Worm (Caenorhabditis elegans) whole organism, L1 larva: ENCODE data around the gene smk-1.

Experiments used
- Y116A8C.19 ChIP-seq: sonication (generic microtip); optimal IDR thresholded peaks from 2 replicates; lab custom pipeline; 2016; ENCODE audit warnings: missing compliant biosample characterization, missing genetic modification characterization, borderline replicate concordance
- aha-1 ChIP-seq: fragments of 150-350 bp; optimal IDR thresholded peaks from 2 replicates; lab custom pipeline; 2014; ENCODE audit warnings: missing biosample characterization, missing genetic modification characterization
- alr-1 ChIP-seq: fragments of 200-800 bp; sonication (Bioruptor generic); optimal IDR thresholded peaks from 2 replicates; lab custom pipeline; 2018; ENCODE audit warnings: borderline replicate concordance, mild to moderate bottlenecking, missing genetic modification characterization, missing compliant biosample characterization
- ama-1 ChIP-seq: fragments of 150-350 bp; optimal IDR thresholded peaks from 2 replicates; lab custom pipeline; 2014
- blmp-1 ChIP-seq: fragments of 150-350 bp; optimal IDR thresholded peaks from 2 replicates; lab custom pipeline; 2014; ENCODE audit warnings: missing biosample characterization, missing genetic modification characterization
- ceh-8 ChIP-seq: fragments of 200-800 bp; sonication (Bioruptor generic); optimal IDR thresholded peaks from 2 replicates; lab custom pipeline; 2018; ENCODE audit warnings: mild to moderate bottlenecking, missing genetic modification characterization, moderate library complexity, missing compliant biosample characterization
- ceh-82 ChIP-seq, 3 experiments: fragments of 150-350 bp in 1 of 3; sonication (generic microtip) in 2 of 3; optimal IDR thresholded peaks; 2 replicates each; lab custom pipeline; 2014 to 2017; ENCODE audit warnings: missing biosample characterization in 3 of 3, missing genetic modification characterization in 3 of 3
- ceh-88 ChIP-seq: fragments of 200-800 bp; sonication (Bioruptor generic); IDR thresholded peaks from 2 replicates; pipeline ENCODE4 v1.3.6; 2022; ENCODE audit warnings: missing genetic modification characterization, missing compliant biosample characterization
- dpl-1 ChIP-seq, 3 experiments: fragments of 150-350 bp in 2 of 3; sonication (generic microtip) in 1 of 3; optimal IDR thresholded peaks; 2 replicates each; lab custom pipeline; 2014 to 2017; ENCODE audit warnings: missing biosample characterization in 3 of 3, missing genetic modification characterization in 3 of 3, missing genetic modification reagents in 3 of 3
- efl-1 ChIP-seq, 4 experiments: fragments of 150-350 bp; optimal IDR thresholded peaks in 3 of 4; peaks in 1 of 4; 1 replicate in 1 of 4; 2 replicates in 3 of 4; lab custom pipeline; 2014; ENCODE audit warnings: missing biosample characterization in 2 of 4, missing genetic modification characterization in 2 of 4, missing genetic modification reagents in 2 of 4
- efl-3 ChIP-seq: fragments of 200-800 bp; sonication (Bioruptor generic); optimal IDR thresholded peaks from 2 replicates; lab custom pipeline; 2018; ENCODE audit warnings: mild to moderate bottlenecking, missing genetic modification characterization, missing compliant biosample characterization
- egl-13 ChIP-seq: sonication (generic microtip); optimal IDR thresholded peaks from 2 replicates; lab custom pipeline; 2016; ENCODE audit warnings: missing genotype, missing genetic modification reagents, missing genetic modification characterization, missing compliant biosample characterization
- egl-27 ChIP-seq, 2 experiments: fragments of 150-350 bp in 1 of 2; sonication (generic microtip); optimal IDR thresholded peaks; 3 replicates each; lab custom pipeline; 2017 to 2018; ENCODE audit warnings: missing biosample characterization in 2 of 2, missing genetic modification characterization in 2 of 2, missing genetic modification reagents in 2 of 2
- ets-5 ChIP-seq: fragments of 200-800 bp; sonication (Bioruptor generic); IDR thresholded peaks from 2 replicates; pipeline ENCODE4 v1.3.6; 2022; ENCODE audit warnings: missing genetic modification characterization, missing compliant biosample characterization
- fkh-10 ChIP-seq: sonication (generic microtip); optimal IDR thresholded peaks from 2 replicates; lab custom pipeline; 2017; ENCODE audit warnings: missing biosample characterization, missing genetic modification reagents, missing genetic modification characterization
- fkh-8 ChIP-seq: sonication (generic microtip); optimal IDR thresholded peaks from 2 replicates; lab custom pipeline; 2016; ENCODE audit warnings: mild to moderate bottlenecking, missing genetic modification characterization, missing compliant biosample characterization
- fos-1 ChIP-seq: fragments of 150-350 bp; optimal IDR thresholded peaks from 2 replicates; lab custom pipeline; 2014; ENCODE audit warnings: missing biosample characterization, missing genetic modification characterization
- hlh-17 ChIP-seq: fragments of 200-800 bp; sonication (Bioruptor generic); optimal IDR thresholded peaks from 2 replicates; lab custom pipeline; 2018; ENCODE audit warnings: missing genetic modification characterization, mild to moderate bottlenecking, missing compliant biosample characterization, moderate library complexity, borderline replicate concordance
- hlh-4 ChIP-seq: sonication (generic microtip); optimal IDR thresholded peaks from 2 replicates; lab custom pipeline; 2016; ENCODE audit warnings: mild to moderate bottlenecking, missing genetic modification characterization, missing compliant biosample characterization
- hpl-2 ChIP-seq: fragments of 150-350 bp; optimal IDR thresholded peaks from 2 replicates; lab custom pipeline; 2014; ENCODE audit warnings: missing biosample characterization, missing genetic modification reagents, missing genetic modification characterization
- irx-1 ChIP-seq: sonication (generic microtip); optimal IDR thresholded peaks from 2 replicates; lab custom pipeline; 2016; ENCODE audit warnings: missing genetic modification characterization, missing compliant biosample characterization
- jun-1 ChIP-seq: fragments of 150-350 bp; optimal IDR thresholded peaks from 2 replicates; lab custom pipeline; 2014; ENCODE audit warnings: missing biosample characterization, missing genetic modification reagents, missing genetic modification characterization
- lin-14 ChIP-seq: fragments of 200-800 bp; sonication (Bioruptor generic); optimal IDR thresholded peaks from 2 replicates; lab custom pipeline; 2018; ENCODE audit warnings: mild to moderate bottlenecking, missing genetic modification characterization, moderate library complexity, missing compliant biosample characterization
- lin-35 ChIP-seq, 2 experiments: fragments of 150-350 bp; optimal IDR thresholded peaks; 2 replicates each; lab custom pipeline; 2014; ENCODE audit warnings: missing biosample characterization in 2 of 2, missing genetic modification characterization in 2 of 2, missing genetic modification reagents in 2 of 2
- lir-3 ChIP-seq: sonication (generic microtip); optimal IDR thresholded peaks from 2 replicates; lab custom pipeline; 2016; ENCODE audit warnings: mild to moderate bottlenecking, missing genetic modification characterization, moderate library complexity, missing compliant biosample characterization; ENCODE audit not compliant: poor library complexity
- mab-9 ChIP-seq: fragments of 200-800 bp; sonication (Bioruptor generic); IDR thresholded peaks from 2 replicates; pipeline ENCODE4 v1.3.6; 2022; ENCODE audit warnings: missing genetic modification reagents, missing genetic modification characterization, missing compliant biosample characterization
- mef-2 ChIP-seq: fragments of 150-350 bp; optimal IDR thresholded peaks from 2 replicates; lab custom pipeline; 2014; ENCODE audit warnings: missing biosample characterization, missing genetic modification characterization
- mep-1 ChIP-seq: fragments of 150-350 bp; optimal IDR thresholded peaks from 2 replicates; lab custom pipeline; 2014; ENCODE audit warnings: missing biosample characterization, missing genetic modification characterization
- nhr-12 ChIP-seq: sonication (generic microtip); optimal IDR thresholded peaks from 2 replicates; lab custom pipeline; 2017; ENCODE audit warnings: missing biosample characterization, missing genetic modification characterization
- nhr-28 ChIP-seq: fragments of 150-350 bp; optimal IDR thresholded peaks from 2 replicates; lab custom pipeline; 2014; ENCODE audit warnings: missing biosample characterization, missing genetic modification characterization
- nhr-47 ChIP-seq: sonication (generic microtip); optimal IDR thresholded peaks from 2 replicates; lab custom pipeline; 2016; ENCODE audit warnings: mild to moderate bottlenecking, missing genetic modification characterization, moderate library complexity, missing compliant biosample characterization
- nhr-76 ChIP-seq: sonication (generic microtip); optimal IDR thresholded peaks from 2 replicates; lab custom pipeline; 2017; ENCODE audit warnings: missing biosample characterization, missing genetic modification characterization
- nhr-85 ChIP-seq: sonication (generic microtip); peaks from one replicate; lab custom pipeline; 2016; ENCODE audit warnings: missing genetic modification characterization, inconsistent platforms, missing compliant biosample characterization
- pax-3 ChIP-seq: fragments of 200-800 bp; sonication (Bioruptor generic); optimal IDR thresholded peaks from 2 replicates; lab custom pipeline; 2018; ENCODE audit warnings: mild to moderate bottlenecking, missing genetic modification characterization, moderate library complexity, missing compliant biosample characterization
- skn-1 ChIP-seq: fragments of 150-350 bp; optimal IDR thresholded peaks from 2 replicates; lab custom pipeline; 2014; ENCODE audit warnings: missing biosample characterization, missing genetic modification characterization
- snpc-4 ChIP-seq: fragments of 150-350 bp; optimal IDR thresholded peaks from 2 replicates; lab custom pipeline; 2014; ENCODE audit warnings: missing biosample characterization, missing genetic modification characterization
- snu-23 ChIP-seq: sonication (generic microtip); optimal IDR thresholded peaks from 2 replicates; lab custom pipeline; 2016; ENCODE audit warnings: missing genetic modification characterization, missing compliant biosample characterization
- sup-37 ChIP-seq: fragments of 200-800 bp; sonication (Bioruptor generic); optimal IDR thresholded peaks from 2 replicates; lab custom pipeline; 2018; ENCODE audit warnings: mild to moderate bottlenecking, missing genetic modification characterization, missing compliant biosample characterization
- tbx-2 ChIP-seq: sonication (generic microtip); optimal IDR thresholded peaks from 2 replicates; lab custom pipeline; 2016; ENCODE audit warnings: missing genetic modification characterization, missing compliant biosample characterization
- unc-86 ChIP-seq: sonication (generic microtip); optimal IDR thresholded peaks from 2 replicates; lab custom pipeline; 2016; ENCODE audit warnings: missing genetic modification characterization, missing compliant biosample characterization
- vab-15 ChIP-seq: sonication (generic microtip); optimal IDR thresholded peaks from 2 replicates; lab custom pipeline; 2017; ENCODE audit warnings: missing genotype, mild to moderate bottlenecking, missing genetic modification characterization, missing compliant biosample characterization
- xbp-1 ChIP-seq: sonication (generic microtip); optimal IDR thresholded peaks from 2 replicates; lab custom pipeline; 2016; ENCODE audit warnings: missing genetic modification characterization, missing compliant biosample characterization

Gene smk-1

ce11 chrV:8580961-8581360 lies 26.6 kb upstream of the smk-1 start, which contains the start of gene C10B5.1:
Gene C10B5.1, plus strand, starts transcription at chrV:8581261.
- TF ChIP-seq Y116A8C.19 (tag; lab: Kevin White, UChicago): no peak
- no peak for TF ChIP-seq unc-86 (tag; lab: Kevin White, UChicago)
- no peak for TF ChIP-seq hlh-17 (GFP tag; lab: Kevin White, UChicago)
- no peak for TF ChIP-seq sup-37 (GFP tag; lab: Kevin White, UChicago)
- no peak for TF ChIP-seq lin-35 (GFP tag; optimal IDR thresholded peaks at IDR 0.05; lab: Kevin White, UChicago)
- no peak for TF ChIP-seq xbp-1 (tag; lab: Kevin White, UChicago)
- TF ChIP-seq nhr-47 (tag; lab: Kevin White, UChicago): no peak
- no peak for TF ChIP-seq irx-1 (tag; lab: Kevin White, UChicago)
- TF ChIP-seq mef-2: no peak
- no peak for TF ChIP-seq egl-27 (tag; optimal IDR thresholded peaks at IDR 0.05; lab: Kevin White, UChicago)
- no peak for TF ChIP-seq tbx-2 (tag; lab: Kevin White, UChicago)

- no peak for TF ChIP-seq skn-1 (tag; lab: Kevin White, UChicago)
- no peak for TF ChIP-seq nhr-76 (tag; lab: Kevin White, UChicago)
- TF ChIP-seq jun-1: no peak
- no peak for TF ChIP-seq ceh-88 (GFP tag; lab: Robert Waterston, UW)
- no peak for TF ChIP-seq efl-1 (optimal IDR thresholded peaks at IDR 0.05; lab: Kevin White, UChicago)
- TF ChIP-seq efl-1 (GFP tag; optimal IDR thresholded peaks at IDR 0.05 in 1 of 2; lab: Kevin White, UChicago): peak in 1 of 2 experiments; percentile 90
Observed at ce11 chrV:8586472-8586871, 21.1 kb upstream of the smk-1 start.

- TF ChIP-seq egl-13 (tag; lab: Kevin White, UChicago) (no peak), blmp-1 (peak; percentile 11), ama-1 (lab: Kevin White, UChicago) (no peak)
Observed at ce11 chrV:8586920-8587319, 20.7 kb upstream of the smk-1 start.

ce11 chrV:8588079-8588478 lies 19.5 kb upstream of the smk-1 start, which contains the start of gene C10B5.3:
Gene C10B5.3, minus strand, starts transcription at chrV:8588179.
- no peak for TF ChIP-seq egl-13 (tag; lab: Kevin White, UChicago)
- TF ChIP-seq hlh-4: no peak
- no peak for TF ChIP-seq ets-5 (GFP tag; lab: Robert Waterston, UW)
- no peak for TF ChIP-seq ama-1 (lab: Kevin White, UChicago)
- TF ChIP-seq fos-1 (tag; lab: Kevin White, UChicago): no peak
- TF ChIP-seq Y116A8C.19 (tag; lab: Kevin White, UChicago): no peak
- no peak for TF ChIP-seq lin-14 (GFP tag; lab: Kevin White, UChicago)
- TF ChIP-seq unc-86 (tag; lab: Kevin White, UChicago): no peak
- no peak for TF ChIP-seq pax-3 (tag; lab: Kevin White, UChicago)
- TF ChIP-seq fkh-8 (tag; lab: Kevin White, UChicago): no peak
- no peak for TF ChIP-seq snpc-4 (tag; lab: Kevin White, UChicago)
- no peak for TF ChIP-seq aha-1 (tag; lab: Kevin White, UChicago)
- no peak for TF ChIP-seq alr-1 (tag; lab: Kevin White, UChicago)
- no peak for TF ChIP-seq efl-3 (GFP tag; lab: Kevin White, UChicago)
- TF ChIP-seq ceh-88 (GFP tag; lab: Robert Waterston, UW): no peak
- TF ChIP-seq nhr-12 (tag; lab: Kevin White, UChicago): no peak
- TF ChIP-seq nhr-85 (tag; lab: Kevin White, UChicago): no peak

ce11 chrV:8592691-8593307 lies 14.8 kb upstream of the smk-1 start:
- TF ChIP-seq jun-1: no peak
- TF ChIP-seq nhr-28 (tag; lab: Kevin White, UChicago): no peak
- peak; percentile 23 for TF ChIP-seq blmp-1
- TF ChIP-seq ceh-82 (tag; optimal IDR thresholded peaks at IDR 0.05; lab: Kevin White, UChicago): no peak
- no peak for TF ChIP-seq hpl-2 (GFP tag; lab: Kevin White, UChicago)
- TF ChIP-seq lin-35 (GFP tag; optimal IDR thresholded peaks at IDR 0.05; lab: Kevin White, UChicago): no peak
- no peak for TF ChIP-seq lir-3 (tag; lab: Kevin White, UChicago)
- no peak for TF ChIP-seq ceh-8 (GFP tag; lab: Kevin White, UChicago)
- no peak for TF ChIP-seq alr-1 (tag; lab: Kevin White, UChicago)
- TF ChIP-seq dpl-1 (GFP tag; optimal IDR thresholded peaks at IDR 0.05; lab: Kevin White, UChicago): no peak
- TF ChIP-seq mab-9: no peak
- TF ChIP-seq ceh-88 (GFP tag; lab: Robert Waterston, UW): no peak
- TF ChIP-seq nhr-85 (tag; lab: Kevin White, UChicago): peak; percentile 25
- TF ChIP-seq fos-1 (tag; lab: Kevin White, UChicago): no peak
- TF ChIP-seq fkh-10 (GFP tag; lab: Kevin White, UChicago): peak; percentile 5
- TF ChIP-seq snu-23 (GFP tag; lab: Kevin White, UChicago): no peak
- no peak for TF ChIP-seq vab-15 (tag; lab: Kevin White, UChicago)
- TF ChIP-seq mep-1 (tag; lab: Kevin White, UChicago): no peak
